Fruit fly (Drosophila melanogaster) whole organism, embryonic: ENCODE data around the gene Megf8.

Experiments
- ATbp ChIP-seq: fragments of 200-800 bp; sonication (Bioruptor generic); optimal IDR thresholded peaks from 2 replicates; lab custom pipeline; 2017; ENCODE audit warnings: missing biosample characterization, mild to moderate bottlenecking, missing genetic modification characterization, missing genetic modification reagents
- Antp ChIP-seq: fragments of 200-800 bp; sonication (Bioruptor generic); optimal IDR thresholded peaks from 3 replicates; lab custom pipeline; 2016; ENCODE audit warnings: missing biosample characterization, missing genetic modification characterization
- Atf3 ChIP-seq: fragments of 200-800 bp; sonication (Bioruptor generic); optimal IDR thresholded peaks from 3 replicates; lab custom pipeline; 2016; ENCODE audit warnings: missing biosample characterization, missing genetic modification characterization
- CG13287 ChIP-seq: fragments of 200-800 bp; sonication (Bioruptor generic); IDR thresholded peaks from 2 replicates; pipeline ENCODE4 v1.3.6; 2022; ENCODE audit warnings: missing biosample characterization, missing genetic modification characterization; ENCODE audit not compliant: partially characterized antibody
- CG13624 ChIP-seq: fragments of 200-800 bp; sonication (Bioruptor generic); optimal IDR thresholded peaks from 2 replicates; lab custom pipeline; 2016; ENCODE audit warnings: missing biosample characterization, missing genetic modification characterization
- CG14965 ChIP-seq: fragments of 200-800 bp; sonication (Bioruptor generic); optimal IDR thresholded peaks from 2 replicates; lab custom pipeline; 2016; ENCODE audit warnings: missing biosample characterization, missing genetic modification characterization, borderline replicate concordance
- CG17359 ChIP-seq: fragments of 200-800 bp; sonication (Bioruptor generic); optimal IDR thresholded peaks from 3 replicates; lab custom pipeline; 2018; ENCODE audit warnings: missing biosample characterization, mild to moderate bottlenecking, missing genetic modification characterization, moderate library complexity
- CG18011 ChIP-seq: fragments of 200-800 bp; sonication (Bioruptor generic); optimal IDR thresholded peaks from 2 replicates; lab custom pipeline; 2017; ENCODE audit warnings: missing biosample characterization, missing genetic modification characterization, mild to moderate bottlenecking, moderate library complexity, missing genotype
- CG2120 ChIP-seq: fragments of 200-800 bp; sonication (Bioruptor generic); optimal IDR thresholded peaks from 3 replicates; lab custom pipeline; 2016; ENCODE audit warnings: missing biosample characterization, missing genetic modification characterization
- CG30403 ChIP-seq: fragments of 200-800 bp; sonication (Bioruptor generic); optimal IDR thresholded peaks from 3 replicates; lab custom pipeline; 2016; ENCODE audit warnings: missing biosample characterization, missing genetic modification characterization
- CG31388 ChIP-seq: fragments of 200-800 bp; sonication (Bioruptor generic); optimal IDR thresholded peaks from 2 replicates; lab custom pipeline; 2016; ENCODE audit warnings: missing biosample characterization, missing genetic modification characterization
- CG32532 ChIP-seq: fragments of 200-800 bp; sonication (Bioruptor generic); IDR thresholded peaks from 2 replicates; pipeline ENCODE4 v1.3.6; 2022; ENCODE audit warnings: missing biosample characterization, missing genetic modification characterization
- CG6683 ChIP-seq: fragments of 200-800 bp; sonication (Bioruptor generic); optimal IDR thresholded peaks from 2 replicates; lab custom pipeline; 2017; ENCODE audit warnings: missing biosample characterization, mild to moderate bottlenecking, missing genetic modification characterization, missing genetic modification reagents
- CG7839 ChIP-seq: fragments of 200-800 bp; sonication (Bioruptor generic); optimal IDR thresholded peaks from 3 replicates; lab custom pipeline; 2018; ENCODE audit warnings: missing biosample characterization, mild to moderate bottlenecking, missing genetic modification characterization, moderate library complexity
- CG7963 ChIP-seq: fragments of 200-800 bp; sonication (Bioruptor generic); IDR thresholded peaks from 3 replicates; pipeline ENCODE4 v1.3.6; 2022; ENCODE audit warnings: missing biosample characterization, missing genetic modification characterization; ENCODE audit not compliant: partially characterized antibody
- CG7987 ChIP-seq: fragments of 200-800 bp; sonication (Bioruptor generic); optimal IDR thresholded peaks from 2 replicates; lab custom pipeline; 2018; ENCODE audit warnings: missing biosample characterization, mild to moderate bottlenecking, missing genetic modification characterization, moderate library complexity
- CG8359 ChIP-seq: fragments of 200-800 bp; sonication (Bioruptor generic); optimal IDR thresholded peaks from 2 replicates; lab custom pipeline; 2017; ENCODE audit warnings: missing biosample characterization, mild to moderate bottlenecking, missing genetic modification characterization, borderline replicate concordance
- Elba2 ChIP-seq: fragments of 200-800 bp; sonication (Bioruptor generic); optimal IDR thresholded peaks from 3 replicates; lab custom pipeline; 2016; ENCODE audit warnings: missing biosample characterization, missing genetic modification characterization
- Fer2 ChIP-seq: fragments of 200-800 bp; sonication (Bioruptor generic); optimal IDR thresholded peaks from 2 replicates; lab custom pipeline; 2018; ENCODE audit warnings: missing biosample characterization, mild to moderate bottlenecking, missing genetic modification characterization, moderate library complexity
- Fer3 ChIP-seq: fragments of 200-800 bp; sonication (Bioruptor generic); optimal IDR thresholded peaks from 2 replicates; lab custom pipeline; 2018; ENCODE audit warnings: missing biosample characterization, mild to moderate bottlenecking, missing genetic modification characterization, moderate library complexity
- HLH3B ChIP-seq: fragments of 200-800 bp; sonication (Bioruptor generic); IDR thresholded peaks from 2 replicates; pipeline ENCODE4 v1.3.6; 2022; ENCODE audit warnings: missing biosample characterization, missing genetic modification characterization
- Hand ChIP-seq: fragments of 200-800 bp; sonication (Bioruptor generic); optimal IDR thresholded peaks from 2 replicates; lab custom pipeline; 2017; ENCODE audit warnings: mild to moderate bottlenecking, missing biosample characterization, missing genetic modification reagents, missing genetic modification characterization
- MESR4 ChIP-seq: fragments of 200-800 bp; sonication (Bioruptor generic); optimal IDR thresholded peaks from 2 replicates; lab custom pipeline; 2018; ENCODE audit warnings: missing biosample characterization, mild to moderate bottlenecking, missing genetic modification characterization, moderate library complexity
- Max ChIP-seq: fragments of 200-800 bp; sonication (Bioruptor generic); optimal IDR thresholded peaks from 2 replicates; lab custom pipeline; 2016; ENCODE audit warnings: missing biosample characterization, mild to moderate bottlenecking, missing genetic modification characterization
- Mes4 ChIP-seq: fragments of 200-800 bp; sonication (Bioruptor generic); optimal IDR thresholded peaks from 2 replicates; lab custom pipeline; 2016; ENCODE audit warnings: missing biosample characterization, missing genetic modification characterization
- NFAT ChIP-seq: fragments of 200-800 bp; sonication (Bioruptor generic); IDR thresholded peaks from 2 replicates; pipeline ENCODE4 v1.3.6; 2022; ENCODE audit warnings: missing biosample characterization, missing genetic modification characterization
- Neu2 ChIP-seq: fragments of 200-800 bp; sonication (Bioruptor generic); optimal IDR thresholded peaks from 3 replicates; lab custom pipeline; 2016; ENCODE audit warnings: missing biosample characterization, missing genetic modification characterization, borderline replicate concordance
- Opbp ChIP-seq: fragments of 200-800 bp; sonication (Bioruptor generic); IDR thresholded peaks from 3 replicates; pipeline ENCODE4 v1.3.6; 2022; ENCODE audit warnings: missing biosample characterization, missing genetic modification characterization; ENCODE audit not compliant: partially characterized antibody
- Sry-β ChIP-seq: fragments of 200-800 bp; sonication (Bioruptor generic); optimal IDR thresholded peaks from 2 replicates; lab custom pipeline; 2018; ENCODE audit warnings: missing biosample characterization, mild to moderate bottlenecking, missing genetic modification characterization, moderate library complexity
- Vsx1 ChIP-seq: fragments of 200-800 bp; sonication (Bioruptor generic); optimal IDR thresholded peaks from 2 replicates; lab custom pipeline; 2017; ENCODE audit warnings: missing biosample characterization, mild to moderate bottlenecking, missing genetic modification characterization, missing genetic modification reagents
- Xrp1 ChIP-seq: fragments of 200-800 bp; sonication (Bioruptor generic); IDR thresholded peaks from 2 replicates; pipeline ENCODE4 v1.3.6; 2022; ENCODE audit warnings: missing biosample characterization, missing genetic modification characterization
- YL-1 ChIP-seq: fragments of 200-800 bp; sonication (Bioruptor generic); optimal IDR thresholded peaks from 3 replicates; lab custom pipeline; 2017; ENCODE audit warnings: missing biosample characterization, mild to moderate bottlenecking, missing genetic modification characterization
- ato ChIP-seq: fragments of 200-800 bp; sonication (Bioruptor generic); IDR thresholded peaks from 2 replicates; pipeline ENCODE4 v1.3.6; 2022; ENCODE audit warnings: missing biosample characterization, missing genetic modification characterization; ENCODE audit not compliant: partially characterized antibody
- bowl ChIP-seq: fragments of 200-800 bp; sonication (Bioruptor generic); IDR thresholded peaks from 2 replicates; pipeline ENCODE4 v1.3.6; 2022; ENCODE audit warnings: missing biosample characterization, missing genetic modification characterization
- bsh ChIP-seq, 2 experiments: fragments of 200-800 bp; sonication (Bioruptor generic); optimal IDR thresholded peaks; 2 replicates each; lab custom pipeline; 2017 to 2018; ENCODE audit warnings: mild to moderate bottlenecking in 2 of 2, missing biosample characterization in 2 of 2, missing genetic modification characterization in 2 of 2, moderate library complexity in 1 of 2
- btn ChIP-seq: fragments of 200-800 bp; sonication (Bioruptor generic); optimal IDR thresholded peaks from 2 replicates; lab custom pipeline; 2016; ENCODE audit warnings: missing biosample characterization, missing genetic modification characterization
- chn ChIP-seq: fragments of 200-800 bp; sonication (Bioruptor generic); optimal IDR thresholded peaks from 2 replicates; lab custom pipeline; 2016; ENCODE audit warnings: missing biosample characterization, missing genetic modification characterization
- disco-r ChIP-seq: fragments of 200-800 bp; sonication (Bioruptor generic); optimal IDR thresholded peaks from 2 replicates; lab custom pipeline; 2016; ENCODE audit warnings: missing biosample characterization, missing genetic modification characterization
- exex ChIP-seq: fragments of 200-800 bp; sonication (Bioruptor generic); optimal IDR thresholded peaks from 4 replicates; lab custom pipeline; 2018; ENCODE audit warnings: missing biosample characterization, mild to moderate bottlenecking, missing genetic modification characterization, moderate library complexity
- fd96Cb ChIP-seq: fragments of 200-800 bp; sonication (Bioruptor generic); optimal IDR thresholded peaks from 2 replicates; lab custom pipeline; 2018; ENCODE audit warnings: missing biosample characterization, mild to moderate bottlenecking, missing genetic modification characterization, moderate library complexity
- grn ChIP-seq: fragments of 200-800 bp; sonication (Bioruptor generic); optimal IDR thresholded peaks from 3 replicates; lab custom pipeline; 2017; ENCODE audit warnings: missing biosample characterization, missing genetic modification characterization
- lola ChIP-seq, 3 experiments: fragments of >200 bp in 2 of 3; fragments of 200-800 bp in 1 of 3; sonication (Bioruptor generic) in 1 of 3; optimal IDR thresholded peaks; 2 replicates each; lab custom pipeline; 2017 to 2019; ENCODE audit warnings: missing biosample characterization in 3 of 3, missing genetic modification characterization in 3 of 3, mild to moderate bottlenecking in 1 of 3, moderate library complexity in 1 of 3
- mld ChIP-seq: fragments of 200-800 bp; sonication (Bioruptor generic); IDR thresholded peaks from 3 replicates; pipeline ENCODE4 v1.3.6; 2022; ENCODE audit warnings: missing biosample characterization, missing genetic modification characterization; ENCODE audit not compliant: partially characterized antibody
- otp ChIP-seq: fragments of 200-800 bp; sonication (Bioruptor generic); IDR thresholded peaks from 3 replicates; pipeline ENCODE4, ENCODE4 v1.3.6; 2022; ENCODE audit warnings: missing biosample characterization, missing genetic modification characterization
- repo ChIP-seq: fragments of 200-800 bp; sonication (Bioruptor generic); optimal IDR thresholded peaks from 2 replicates; lab custom pipeline; 2016; ENCODE audit warnings: missing biosample characterization, missing genetic modification characterization
- schlank ChIP-seq: fragments of 200-800 bp; sonication (Bioruptor generic); optimal IDR thresholded peaks from 2 replicates; lab custom pipeline; 2018; ENCODE audit warnings: missing biosample characterization, mild to moderate bottlenecking, missing genetic modification characterization
- sr ChIP-seq: fragments of 200-800 bp; sonication (Bioruptor generic); IDR thresholded peaks from 3 replicates; pipeline ENCODE4 v1.3.6; 2022; ENCODE audit warnings: missing biosample characterization, missing genetic modification characterization
- toy ChIP-seq: fragments of 200-800 bp; sonication (Bioruptor generic); IDR thresholded peaks from 2 replicates; pipeline ENCODE4 v1.3.6; 2022; ENCODE audit warnings: missing biosample characterization, missing genetic modification characterization
- wek ChIP-seq: fragments of 200-800 bp; sonication (Bioruptor generic); optimal IDR thresholded peaks from 3 replicates; lab custom pipeline; 2018; ENCODE audit warnings: missing biosample characterization, mild to moderate bottlenecking, missing genetic modification characterization, moderate library complexity

Megf8 gene

dm6 chr2L:8097461-8097860 lies 54.2 kb downstream of the Megf8 start (continued):
- TF ChIP-seq grn (peak; percentile 64), CG31388 (GFP tag; lab: Kevin White, UChicago) (no peak), Elba2 (GFP tag; lab: Kevin White, UChicago) (no peak), HLH3B (GFP tag; lab: Robert Waterston, UW) (no peak), Xrp1 (GFP tag; lab: Robert Waterston, UW) (peak; percentile 9; the same call in 1 of the 2 replicates), CG2120 (GFP tag; lab: Kevin White, UChicago) (peak; percentile 18), ATbp (peak; percentile 67), Vsx1 (GFP tag; lab: Kevin White, UChicago) (peak; percentile 68), schlank (tag; lab: Kevin White, UChicago) (peak; percentile 44), NFAT (peak; percentile 53; the same call in 1 of the 2 replicates), YL-1 (GFP tag; lab: Kevin White, UChicago) (no peak), Neu2 (no peak), bsh (GFP tag; optimal IDR thresholded peaks at IDR 0.05; lab: Kevin White, UChicago) (peak in 1 of 2 experiments; percentile 53), exex (tag; lab: Kevin White, UChicago) (peak; percentile 36), toy (GFP tag; lab: Robert Waterston, UW) (no peak), Antp (no peak), ato (GFP tag; lab: Robert Waterston, UW) (no peak), Atf3 (GFP tag; lab: Kevin White, UChicago) (no peak), Fer2 (tag; lab: Kevin White, UChicago) (peak; percentile 24), fd96Cb (tag; lab: Kevin White, UChicago) (no peak), Fer3 (tag; lab: Kevin White, UChicago) (peak; percentile 68), Mes4 (no peak), CG7839 (tag; lab: Kevin White, UChicago) (peak; percentile 42), CG13287 (0 out of 2 replicates have a peak, but pooled peaks have one; percentile 12), chn (GFP tag; lab: Kevin White, UChicago) (no peak), Opbp (GFP tag; lab: Robert Waterston, UW) (no peak), sr (GFP tag; lab: Robert Waterston, UW) (no peak), lola (GFP tag; optimal IDR thresholded peaks at IDR 0.05; lab: Kevin White, UChicago) (peak in 1 of 3 experiments; percentile 20), disco-r (no peak), CG8359 (GFP tag; lab: Kevin White, UChicago) (peak; percentile 17), CG18011 (GFP tag; lab: Kevin White, UChicago) (peak; percentile 37), otp (GFP tag; lab: Robert Waterston, UW) (peak; percentile 63; the same call in 1 of the 3 replicates), CG17359 (tag; lab: Kevin White, UChicago) (peak; percentile 56), bowl (no peak), Max (GFP tag; lab: Kevin White, UChicago) (no peak), wek (GFP tag; lab: Kevin White, UChicago) (peak; percentile 72), CG7963 (no peak), CG14965 (GFP tag; lab: Kevin White, UChicago) (no peak), MESR4 (GFP tag; lab: Kevin White, UChicago) (no peak), repo (GFP tag; lab: Kevin White, UChicago) (no peak), Hand (GFP tag; lab: Kevin White, UChicago) (no peak), mld (GFP tag; lab: Robert Waterston, UW) (no peak), CG6683 (GFP tag; lab: Kevin White, UChicago) (peak; percentile 73), CG30403 (GFP tag; lab: Kevin White, UChicago) (no peak), CG7987 (GFP tag; lab: Kevin White, UChicago) (peak; percentile 83), CG32532 (GFP tag; lab: Robert Waterston, UW) (no peak), CG13624 (no peak), Sry-β (no peak), btn (GFP tag; lab: Kevin White, UChicago) (no peak)
